Worm (Caenorhabditis elegans): ENCODE results near the gene mec-15.

The mec-15 gene

ce11 chrII:10239595-10239994 lies at the start of gene mec-15:
TSS of gene mec-15 (minus strand) at chrII:10239695.
- TF ChIP-seq rbr-2 (tag; optimal IDR thresholded peaks at IDR 0.05) (no peak), ZK337.2 (GFP tag; IDR thresholded peaks at IDR 0.05) (no peak), Y75B8A.6 (GFP tag; IDR thresholded peaks at IDR 0.05) (no peak), nhr-77 (tag; optimal IDR thresholded peaks at IDR 0.05) (no peak), lin-15B (tag; optimal IDR thresholded peaks at IDR 0.05) (no peak), daf-19 (GFP tag; conservative IDR thresholded peaks at IDR 0.05) (no peak), unc-130 (GFP tag; optimal IDR thresholded peaks at IDR 0.05) (no peak), spr-3 (GFP tag; optimal IDR thresholded peaks at IDR 0.05) (no peak), lim-7 (GFP tag; IDR thresholded peaks at IDR 0.05) (no peak), zfp-2 (tag; optimal IDR thresholded peaks at IDR 0.05) (no peak), nhr-237 (tag; optimal IDR thresholded peaks at IDR 0.05) (no peak), mdl-1 (tag; optimal IDR thresholded peaks at IDR 0.05) (no peak), saeg-2 (GFP tag; IDR thresholded peaks at IDR 0.05) (no peak)

ce11 chrII:10288926-10289325 lies 49.4 kb upstream of the mec-15 start:
- no peak for TF ChIP-seq nhr-237 (tag; optimal IDR thresholded peaks at IDR 0.05)
- peak; percentile 78 for TF ChIP-seq mxl-3 (GFP tag; optimal IDR thresholded peaks at IDR 0.05)
- TF ChIP-seq R02D3.7 (tag; optimal IDR thresholded peaks at IDR 0.05): no peak
- TF ChIP-seq hlh-11 (tag; optimal IDR thresholded peaks at IDR 0.05): peak; percentile 48
- peak in 1 of 2 experiments; percentile 39 for TF ChIP-seq mdl-1 (tag; optimal IDR thresholded peaks at IDR 0.05)
- TF ChIP-seq hlh-30 (tag; optimal IDR thresholded peaks at IDR 0.05; ENCODE audit: insufficient read depth): peak; percentile 70

- TF ChIP-seq unc-62 (GFP tag; optimal IDR thresholded peaks at IDR 0.05 in 1 of 2) (peak in 1 of 2 experiments; percentile 98), unc-62 (tag; optimal IDR thresholded peaks at IDR 0.05) (no peak), nhr-25 (tag; optimal IDR thresholded peaks at IDR 0.05; ENCODE audit: borderline replicate concordance, insufficient read depth) (no peak)
Observed at ce11 chrII:10284991-10285390, 45.5 kb upstream of the mec-15 start.

- TF ChIP-seq aha-1 (tag) (peak; percentile 69), ZK337.2 (GFP tag; IDR thresholded peaks at IDR 0.05) (no peak), vab-7 (GFP tag; IDR thresholded peaks at IDR 0.05) (no peak), jun-1 (tag; optimal IDR thresholded peaks at IDR 0.05) (no peak), Y105C5A.15 (GFP tag; IDR thresholded peaks at IDR 0.05) (no peak)
Observed at ce11 chrII:10283145-10283544, 43.6 kb upstream of the mec-15 start.

ce11 chrII:10281674-10282073 lies 42.2 kb upstream of the mec-15 start:
- TF ChIP-seq mdl-1 (tag; optimal IDR thresholded peaks at IDR 0.05): peak in 1 of 2 experiments; percentile 2
- no peak for TF ChIP-seq D1046.2 (GFP tag; IDR thresholded peaks at IDR 0.05)
- no peak for TF ChIP-seq ceh-28 (tag; optimal IDR thresholded peaks at IDR 0.05)
- TF ChIP-seq mdt-29 (GFP tag; IDR thresholded peaks at IDR 0.05): no peak
- no peak for TF ChIP-seq snpc-1.2 (GFP tag; IDR thresholded peaks at IDR 0.05)
- TF ChIP-seq Y75B8A.6 (GFP tag; IDR thresholded peaks at IDR 0.05): no peak
- TF ChIP-seq Y48G9A.11 (GFP tag; IDR thresholded peaks at IDR 0.05): no peak
- no peak for TF ChIP-seq sdz-12 (GFP tag; optimal IDR thresholded peaks at IDR 0.05)
- peak; percentile 17 for TF ChIP-seq dve-1 (tag; optimal IDR thresholded peaks at IDR 0.05; ENCODE audit: insufficient read depth)
- TF ChIP-seq arid-1 (GFP tag; conservative IDR thresholded peaks at IDR 0.05): no peak
- no peak for TF ChIP-seq lin-1 (GFP tag; IDR thresholded peaks at IDR 0.05)
- TF ChIP-seq zip-11 (GFP tag; IDR thresholded peaks at IDR 0.05): no peak
- no peak for TF ChIP-seq T20F7.1 (GFP tag; optimal IDR thresholded peaks at IDR 0.05)
- peak; percentile 27 for TF ChIP-seq pqm-1 (tag; optimal IDR thresholded peaks at IDR 0.05)
- TF ChIP-seq egl-43 (GFP tag; IDR thresholded peaks at IDR 0.05): no peak
- no peak for TF ChIP-seq ztf-11 (tag; optimal IDR thresholded peaks at IDR 0.05)
- no peak for TF ChIP-seq hlh-11 (tag; optimal IDR thresholded peaks at IDR 0.05)

All from whole organism, L4 larva.